Worm (Caenorhabditis elegans) whole organism, L2 larva: ENCODE data around the gene gst-29.

ENCODE experiments used
- ZK546.5 ChIP-seq: sonication (generic microtip); optimal IDR thresholded peaks from 2 replicates; lab custom pipeline; 2017; ENCODE audit warnings: missing biosample characterization, missing genetic modification characterization
- ceh-82 ChIP-seq: fragments of 150-350 bp; optimal IDR thresholded peaks from 2 replicates; lab custom pipeline; 2014; ENCODE audit warnings: missing biosample characterization, missing genetic modification characterization
- elt-1 ChIP-seq: fragments of 150-350 bp; optimal IDR thresholded peaks from 2 replicates; lab custom pipeline; 2014; ENCODE audit warnings: missing biosample characterization, missing genetic modification characterization
- lin-39 ChIP-seq: fragments of 150-350 bp; optimal IDR thresholded peaks from 2 replicates; lab custom pipeline; 2014; ENCODE audit warnings: missing biosample characterization, missing genetic modification reagents, missing genetic modification characterization
- mab-5 ChIP-seq: fragments of 150-350 bp; optimal IDR thresholded peaks from 2 replicates; lab custom pipeline; 2014; ENCODE audit warnings: missing biosample characterization, missing genetic modification characterization
- nhr-6 ChIP-seq: fragments of 150-350 bp; optimal IDR thresholded peaks from 2 replicates; lab custom pipeline; 2014; ENCODE audit warnings: missing biosample characterization, missing genetic modification characterization
- sem-4 ChIP-seq: fragments of 150-350 bp; optimal IDR thresholded peaks from 2 replicates; lab custom pipeline; 2014; ENCODE audit warnings: missing biosample characterization, missing genetic modification reagents, missing genetic modification characterization
- unc-55 ChIP-seq: fragments of 150-350 bp; sonication (generic microtip); optimal IDR thresholded peaks from 3 replicates; lab custom pipeline; 2014; ENCODE audit warnings: missing biosample characterization, missing genetic modification reagents, missing genetic modification characterization
- unc-62 ChIP-seq: fragments of 150-350 bp; optimal IDR thresholded peaks from 2 replicates; lab custom pipeline; 2014; ENCODE audit warnings: missing biosample characterization, missing genetic modification reagents, missing genetic modification characterization
- zag-1 ChIP-seq: fragments of 150-350 bp; optimal IDR thresholded peaks from 2 replicates; lab custom pipeline; 2014; ENCODE audit warnings: missing biosample characterization, missing genetic modification characterization
- ztf-11 ChIP-seq: sonication (generic microtip); optimal IDR thresholded peaks from 2 replicates; lab custom pipeline; 2017; ENCODE audit warnings: missing biosample characterization, missing genetic modification characterization

ce11 chrII:15185289-15185688, 15.6 kb upstream of the gst-29 start, which contains the start of gene gst-35:
- no peak for TF ChIP-seq sem-4 (tag; lab: Kevin White, UChicago)
- TF ChIP-seq nhr-6 (tag; lab: Kevin White, UChicago): no peak
- no peak for TF ChIP-seq ZK546.5
- no peak for TF ChIP-seq ceh-82
- no peak for TF ChIP-seq lin-39 (tag; lab: Kevin White, UChicago)
- TF ChIP-seq zag-1 (tag; lab: Kevin White, UChicago): no peak
- TF ChIP-seq unc-62 (GFP tag; lab: Kevin White, UChicago): no peak
- no peak for TF ChIP-seq ztf-11
- no peak for TF ChIP-seq mab-5 (tag; lab: Kevin White, UChicago)
- no peak for TF ChIP-seq elt-1 (tag; lab: Kevin White, UChicago)
- TF ChIP-seq unc-55: no peak
